Fruit fly (Drosophila melanogaster): Measurements from ENCODE around the gene CG7824.
A peak's percentile ranks its signal among the peaks of the same experiment; 100 is the strongest.

Gene CG7824

DNA sequence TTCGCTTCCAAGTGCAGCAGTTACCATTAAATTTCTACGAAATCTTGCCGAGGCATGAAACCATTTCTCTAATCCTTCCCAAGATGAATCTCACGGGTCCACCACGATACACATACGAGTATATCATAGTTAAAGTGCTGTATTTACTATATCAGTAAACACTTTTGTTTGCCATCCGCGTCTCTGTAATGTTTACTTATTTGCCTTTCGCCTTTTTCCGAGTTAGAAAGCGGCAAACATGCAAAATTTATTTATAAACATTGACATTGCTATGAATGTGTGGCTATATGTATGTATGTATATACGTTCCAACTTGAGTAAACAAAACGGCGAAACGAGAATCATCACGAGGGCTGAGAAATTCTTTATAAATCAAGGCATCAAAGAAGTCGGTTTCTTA is 27.8 kb downstream of the CG7824 start (continued):
- TF ChIP-seq lov (optimal IDR thresholded peaks at IDR 0.05) (no peak), lov (GFP tag; IDR thresholded peaks at IDR 0.05) (no peak), Usf (GFP tag; optimal IDR thresholded peaks at IDR 0.05) (no peak), fd102C (GFP tag; optimal IDR thresholded peaks at IDR 0.05) (peak; percentile 94), Hmx (GFP tag; optimal IDR thresholded peaks at IDR 0.05) (no peak), tap (tag; optimal IDR thresholded peaks at IDR 0.05) (peak; percentile 59), H2.0 (GFP tag; IDR thresholded peaks at IDR 0.05) (no peak), CG18599 (GFP tag; optimal IDR thresholded peaks at IDR 0.05) (peak; percentile 70), bab2 (GFP tag; optimal IDR thresholded peaks at IDR 0.05) (peak; percentile 9), stc (GFP tag; IDR thresholded peaks at IDR 0.05) (no peak), dm (GFP tag; optimal IDR thresholded peaks at IDR 0.05) (no peak), pb (GFP tag; optimal IDR thresholded peaks at IDR 0.05) (no peak), CG8924 (tag; optimal IDR thresholded peaks at IDR 0.05) (peak; percentile 63), pros (GFP tag; optimal IDR thresholded peaks at IDR 0.05) (no peak), CG33557 (GFP tag; optimal IDR thresholded peaks at IDR 0.05) (no peak), CG17568 (GFP tag; optimal IDR thresholded peaks at IDR 0.05) (no peak), Sry-β (GFP tag; optimal IDR thresholded peaks at IDR 0.05) (peak; percentile 54), Mad (GFP tag; optimal IDR thresholded peaks at IDR 0.05) (no peak), CG13624 (GFP tag; optimal IDR thresholded peaks at IDR 0.05) (no peak), Hr39 (optimal IDR thresholded peaks at IDR 0.05) (no peak), amos (GFP tag; IDR thresholded peaks at IDR 0.05; ENCODE audit: partially characterized antibody) (no peak), Hr3 (GFP tag; optimal IDR thresholded peaks at IDR 0.05) (no peak), danr (GFP tag; IDR thresholded peaks at IDR 0.05) (no peak), caup (GFP tag; optimal IDR thresholded peaks at IDR 0.05; ENCODE audit: severe bottlenecking) (no peak), MBD-R2 (GFP tag; IDR thresholded peaks at IDR 0.05) (no peak), kni (GFP tag; optimal IDR thresholded peaks at IDR 0.05) (peak; percentile 82), grn (GFP tag; optimal IDR thresholded peaks at IDR 0.05) (no peak), CG3163 (GFP tag; optimal IDR thresholded peaks at IDR 0.05) (no peak), CG31365 (tag; optimal IDR thresholded peaks at IDR 0.05) (peak; percentile 62), lbe (GFP tag; optimal IDR thresholded peaks at IDR 0.05) (no peak), CG6254 (GFP tag; optimal IDR thresholded peaks at IDR 0.05) (peak; percentile 66), cad (GFP tag; optimal IDR thresholded peaks at IDR 0.05) (no peak), seq (GFP tag; IDR thresholded peaks at IDR 0.05) (no peak), Atf3 (GFP tag; optimal IDR thresholded peaks at IDR 0.05) (no peak), CG9437 (GFP tag; optimal IDR thresholded peaks at IDR 0.05) (no peak), fd64A (GFP tag; optimal IDR thresholded peaks at IDR 0.05) (peak; percentile 87), schlank (tag; optimal IDR thresholded peaks at IDR 0.05) (no peak), onecut (GFP tag; IDR thresholded peaks at IDR 0.05) (no peak; the same call in 1 of the 2 replicates), CG30403 (GFP tag; optimal IDR thresholded peaks at IDR 0.05) (no peak), pzg (GFP tag; optimal IDR thresholded peaks at IDR 0.05) (no peak), nmo (GFP tag; optimal IDR thresholded peaks at IDR 0.05) (no peak), CG6683 (GFP tag; optimal IDR thresholded peaks at IDR 0.05) (no peak), Atf6 (GFP tag; IDR thresholded peaks at IDR 0.05) (no peak), slbo (GFP tag; IDR thresholded peaks at IDR 0.05) (no peak), ind (GFP tag; optimal IDR thresholded peaks at IDR 0.05) (no peak), CG3281 (GFP tag; optimal IDR thresholded peaks at IDR 0.05) (peak; percentile 53), chm (GFP tag; IDR thresholded peaks at IDR 0.05) (no peak), CG17802 (tag; optimal IDR thresholded peaks at IDR 0.05) (no peak), CG10274 (GFP tag; optimal IDR thresholded peaks at IDR 0.05) (no peak), Ptx1 (GFP tag; IDR thresholded peaks at IDR 0.05) (no peak), CG32772 (GFP tag; IDR thresholded peaks at IDR 0.05) (no peak), phol (tag; optimal IDR thresholded peaks at IDR 0.05) (no peak), hb (GFP tag; IDR thresholded peaks at IDR 0.05; ENCODE audit: partially characterized antibody) (no peak)
